Fruit fly (Drosophila melanogaster): ENCODE measurements around the gene pHCl-2.
A peak's percentile ranks its signal among the peaks of the same experiment; 100 is the strongest.

pHCl-2 gene

DNA sequence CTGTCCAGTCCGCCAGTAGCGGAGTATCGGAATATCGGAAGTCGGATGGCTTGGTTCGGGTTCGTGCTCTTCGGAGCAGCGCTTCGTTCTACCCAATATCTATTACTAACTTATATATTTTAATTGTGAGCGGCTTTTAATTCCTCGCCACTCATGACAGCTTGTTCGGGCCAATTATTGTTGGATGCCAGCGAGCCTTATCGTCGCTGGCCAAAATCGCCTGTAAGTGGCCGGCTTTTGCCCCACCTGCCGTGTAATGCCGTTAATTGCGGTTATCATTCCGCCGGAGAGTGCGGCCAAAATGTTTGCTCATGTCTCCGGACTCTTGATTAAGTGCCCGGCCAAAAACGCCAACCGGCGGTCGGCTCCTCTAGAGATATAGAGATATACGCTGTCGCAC lies at the start of gene pHCl-2:
TSS of gene pHCl-2 (minus strand) at position 101 of the 400 bp plus-strand sequence.
- TF ChIP-seq Sox15 (GFP tag; optimal IDR thresholded peaks at IDR 0.05): no peak
- TF ChIP-seq OdsH (GFP tag; optimal IDR thresholded peaks at IDR 0.05): no peak
- TF ChIP-seq CG3919 (GFP tag; optimal IDR thresholded peaks at IDR 0.05): no peak
- no peak for TF ChIP-seq CG10631 (GFP tag; optimal IDR thresholded peaks at IDR 0.05)
- TF ChIP-seq Smox (GFP tag; optimal IDR thresholded peaks at IDR 0.05): no peak
- TF ChIP-seq Blimp-1 (GFP tag; optimal IDR thresholded peaks at IDR 0.05): no peak
- no peak for TF ChIP-seq Sox102F (GFP tag; optimal IDR thresholded peaks at IDR 0.05)
- no peak for TF ChIP-seq Eip93F (GFP tag; optimal IDR thresholded peaks at IDR 0.05)
- no peak for TF ChIP-seq dac (GFP tag; optimal IDR thresholded peaks at IDR 0.05)
- no peak for TF ChIP-seq CG7368 (GFP tag; optimal IDR thresholded peaks at IDR 0.05)
- no peak for TF ChIP-seq CG16779 (tag; optimal IDR thresholded peaks at IDR 0.05)
- no peak for TF ChIP-seq CG8319 (GFP tag; optimal IDR thresholded peaks at IDR 0.05)
- TF ChIP-seq CG8119 (GFP tag; IDR thresholded peaks at IDR 0.05): no peak

DNA sequence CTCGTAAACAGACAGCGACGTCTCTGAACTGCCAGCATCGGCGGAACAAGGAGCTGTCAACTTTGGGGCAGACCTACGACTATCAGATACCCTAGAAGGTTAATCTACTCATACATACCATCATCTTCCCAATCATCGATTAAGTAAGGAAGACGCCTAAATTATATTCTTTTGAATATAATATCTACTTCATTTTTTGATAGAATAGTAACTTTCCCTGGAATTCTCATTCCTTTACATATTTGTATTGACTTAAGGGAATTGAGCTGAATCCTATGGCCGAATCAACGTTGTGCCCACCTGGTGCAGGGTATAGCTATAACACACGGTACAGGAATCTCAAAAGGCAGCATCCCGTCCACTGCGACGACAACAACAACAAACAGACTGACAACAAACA lies 41.5 kb upstream of the pHCl-2 start:
- TF ChIP-seq Hr4 (GFP tag; optimal IDR thresholded peaks at IDR 0.05): no peak
- TF ChIP-seq CG6854 (GFP tag; optimal IDR thresholded peaks at IDR 0.05): no peak
- TF ChIP-seq Eip78C (GFP tag): peak; percentile 71
- peak; percentile 7 for TF ChIP-seq achi (GFP tag; optimal IDR thresholded peaks at IDR 0.05)
- TF ChIP-seq CG11902 (GFP tag; optimal IDR thresholded peaks at IDR 0.05): no peak
- no peak for TF ChIP-seq Gug (GFP tag; IDR thresholded peaks at IDR 0.05)
- no peak for TF ChIP-seq CG11762 (GFP tag; optimal IDR thresholded peaks at IDR 0.05; ENCODE audit: insufficient read depth)
- TF ChIP-seq CG10669 (GFP tag; optimal IDR thresholded peaks at IDR 0.05): peak; percentile 15
- no peak for TF ChIP-seq fd85E (GFP tag; optimal IDR thresholded peaks at IDR 0.05)
- no peak for TF ChIP-seq CG31627 (GFP tag; optimal IDR thresholded peaks at IDR 0.05)
- TF ChIP-seq Blimp-1 (GFP tag; optimal IDR thresholded peaks at IDR 0.05): no peak
- peak; percentile 36 for TF ChIP-seq Ets96B (tag; optimal IDR thresholded peaks at IDR 0.05)
- peak; percentile 40 for TF ChIP-seq CG32006 (GFP tag; optimal IDR thresholded peaks at IDR 0.05)
- no peak for TF ChIP-seq Hr38 (GFP tag; optimal IDR thresholded peaks at IDR 0.05)
- no peak for TF ChIP-seq ss (GFP tag; optimal IDR thresholded peaks at IDR 0.05)
- no peak for TF ChIP-seq fkh (GFP tag; optimal IDR thresholded peaks at IDR 0.05)
- TF ChIP-seq esn (GFP tag; optimal IDR thresholded peaks at IDR 0.05): peak; percentile 19
- TF ChIP-seq Smox (GFP tag; optimal IDR thresholded peaks at IDR 0.05): no peak
- no peak for TF ChIP-seq CG34406 (GFP tag; optimal IDR thresholded peaks at IDR 0.05)
- no peak for TF ChIP-seq CG9139 (GFP tag; optimal IDR thresholded peaks at IDR 0.05)
- TF ChIP-seq CG10631 (GFP tag; optimal IDR thresholded peaks at IDR 0.05): peak; percentile 17
- TF ChIP-seq dsx (GFP tag; optimal IDR thresholded peaks at IDR 0.05; ENCODE audit: poor library complexity, severe bottlenecking): no peak
- no peak for TF ChIP-seq CG6808 (GFP tag; optimal IDR thresholded peaks at IDR 0.05)
- TF ChIP-seq CG6276 (GFP tag; optimal IDR thresholded peaks at IDR 0.05): no peak
- TF ChIP-seq CG8119 (GFP tag; IDR thresholded peaks at IDR 0.05): 0 out of 3 replicates have a peak, but pooled peaks have one; percentile 20
- TF ChIP-seq svp (GFP tag): peak; percentile 56
- peak; percentile 24 for TF ChIP-seq Lpt (GFP tag; optimal IDR thresholded peaks at IDR 0.05)
- peak; percentile 15 for TF ChIP-seq cyc (GFP tag; optimal IDR thresholded peaks at IDR 0.05)
- TF ChIP-seq CG3919 (GFP tag; optimal IDR thresholded peaks at IDR 0.05): peak; percentile 27
- TF ChIP-seq Ets21C (GFP tag; optimal IDR thresholded peaks at IDR 0.05): no peak
- no peak for TF ChIP-seq spab (GFP tag; optimal IDR thresholded peaks at IDR 0.05)
- no peak for TF ChIP-seq dac (GFP tag; optimal IDR thresholded peaks at IDR 0.05)
- TF ChIP-seq topi (GFP tag; optimal IDR thresholded peaks at IDR 0.05): peak; percentile 7
- TF ChIP-seq acj6 (GFP tag; optimal IDR thresholded peaks at IDR 0.05): no peak
- no peak for TF ChIP-seq eg (GFP tag; IDR thresholded peaks at IDR 0.05)
- TF ChIP-seq Sox102F (GFP tag; optimal IDR thresholded peaks at IDR 0.05): no peak
- TF ChIP-seq lz (GFP tag; optimal IDR thresholded peaks at IDR 0.05): no peak
- no peak for TF ChIP-seq CG8319 (GFP tag; optimal IDR thresholded peaks at IDR 0.05)
- peak; percentile 29 for TF ChIP-seq Eip75B (GFP tag; optimal IDR thresholded peaks at IDR 0.05)
- TF ChIP-seq CG4318 (GFP tag; optimal IDR thresholded peaks at IDR 0.05): no peak
- peak; percentile 8 for TF ChIP-seq pdm3 (GFP tag; optimal IDR thresholded peaks at IDR 0.05)
- peak; percentile 39 for TF ChIP-seq CG6792 (GFP tag; optimal IDR thresholded peaks at IDR 0.05)
- TF ChIP-seq OdsH (GFP tag; optimal IDR thresholded peaks at IDR 0.05): no peak
- TF ChIP-seq Met (GFP tag; optimal IDR thresholded peaks at IDR 0.05): peak; percentile 17
- peak; percentile 2 for TF ChIP-seq Hr39 (GFP tag; optimal IDR thresholded peaks at IDR 0.05)
- no peak for TF ChIP-seq CG6163 (GFP tag; IDR thresholded peaks at IDR 0.05)
